Fruit fly (Drosophila melanogaster): ENCODE data around the gene CG14340.

- TF ChIP-seq ttk (optimal IDR thresholded peaks at IDR 0.05) (no peak), insv (optimal IDR thresholded peaks at IDR 0.05) (no peak), Myc (optimal IDR thresholded peaks at IDR 0.05) (no peak)
Measured at dm6 chr2L:1123078-1123818, 10.5 kb downstream of the CG14340 start.

All from Kc167 (cell line).